Worm (Caenorhabditis elegans) whole organism, mixed stage, embryonic: Measurements from ENCODE around the gene Y82E9BL.18.
"Not testable (repeated sequence)": the region's sequence is repeated elsewhere in the genome, so short reads cannot be mapped to it uniquely, and the experiment has no call there.

Experiments used
- bed-3 ChIP-seq: fragments of 200-800 bp; sonication (Bioruptor generic); optimal IDR thresholded peaks from 3 replicates; lab custom pipeline; 2018; ENCODE audit warnings: mild to moderate bottlenecking, missing genetic modification characterization, moderate library complexity, missing compliant biosample characterization
- drap-1 ChIP-seq: fragments of 200-800 bp; sonication (Bioruptor generic); optimal IDR thresholded peaks from 3 replicates; lab custom pipeline; 2018; ENCODE audit warnings: mild to moderate bottlenecking, missing genetic modification characterization, missing compliant biosample characterization
- elt-1 ChIP-seq: sonication (generic microtip); optimal IDR thresholded peaks from 2 replicates; lab custom pipeline; 2017; ENCODE audit warnings: missing genetic modification characterization, mild to moderate bottlenecking, missing compliant biosample characterization, antibody characterized with exemption, moderate library complexity, borderline replicate concordance; ENCODE audit not compliant: insufficient read depth
- elt-3 ChIP-seq: fragments of 150-350 bp; optimal IDR thresholded peaks from 2 replicates; lab custom pipeline; 2014; ENCODE audit warnings: missing biosample characterization, missing genetic modification characterization
- mls-2 ChIP-seq: sonication (generic microtip); optimal IDR thresholded peaks from 2 replicates; lab custom pipeline; 2016; ENCODE audit warnings: mild to moderate bottlenecking, missing genetic modification characterization, moderate library complexity, missing compliant biosample characterization

Gene Y82E9BL.18

DNA sequence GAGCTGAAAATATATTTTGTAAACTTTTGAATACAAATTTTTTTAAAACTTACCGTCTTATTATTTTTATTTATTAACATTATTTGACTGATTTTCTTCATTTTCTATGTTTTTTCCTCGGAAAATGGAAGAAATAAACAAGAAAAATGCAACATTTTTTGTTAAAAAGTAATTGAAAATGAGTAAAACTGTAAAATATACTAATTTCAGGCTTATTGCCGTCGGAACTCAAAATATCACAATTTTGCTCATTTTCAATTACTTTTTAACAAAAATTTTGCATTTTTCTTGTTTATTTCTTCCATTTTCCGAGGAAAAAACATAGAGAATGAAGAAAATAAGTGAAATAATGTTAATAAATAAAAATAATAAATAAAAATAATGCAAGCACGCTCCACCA lies 48.9 kb downstream of the Y82E9BL.18 start, which contains the start of gene Y82E9BR.10:
Gene Y82E9BR.10, minus strand, starts transcription at position 101 of the 400 bp plus-strand sequence.
- TF ChIP-seq bed-3 (GFP tag; lab: Kevin White, UChicago); mls-2; drap-1 (GFP tag; lab: Kevin White, UChicago): not testable (repeated sequence)

DNA sequence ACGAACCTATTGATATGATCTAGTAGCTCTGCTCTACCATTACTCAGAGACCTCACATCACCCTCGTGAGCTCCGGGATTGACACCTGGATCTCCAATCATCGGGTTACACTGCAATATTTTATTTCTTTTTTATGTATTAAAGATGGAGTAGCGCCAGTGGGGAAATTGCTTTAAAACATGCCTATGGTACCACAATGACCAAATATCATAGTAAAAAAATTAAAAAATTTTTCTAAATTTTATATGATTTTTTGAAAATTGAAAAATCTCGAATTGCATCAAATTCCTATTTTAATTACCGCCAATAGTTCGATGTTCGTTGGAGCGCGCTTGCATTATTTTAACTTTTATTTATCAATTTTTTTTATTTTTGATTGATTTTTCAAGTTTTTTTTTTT lies 51.3 kb downstream of the Y82E9BL.18 start, which contains the start of gene pals-40:
Gene pals-40, minus strand, starts transcription at position 101 of the 400 bp plus-strand sequence.
- TF ChIP-seq elt-1 (tag; lab: Kevin White, UChicago); elt-3 (tag; lab: Kevin White, UChicago); bed-3 (GFP tag; lab: Kevin White, UChicago): not testable (repeated sequence)
